Fruit fly (Drosophila melanogaster) whole organism, wandering third instar larva: ENCODE data around the gene HP1b.
A peak's percentile ranks its signal among the peaks of the same experiment; 100 is the strongest.

ENCODE experiments used
- Abd-B ChIP-seq: fragments of >200 bp; optimal IDR thresholded peaks from 2 replicates; lab custom pipeline; 2017; ENCODE audit warnings: missing biosample characterization, missing genetic modification characterization
- CG32264 ChIP-seq: fragments of 200-800 bp; sonication (Bioruptor generic); optimal IDR thresholded peaks from 2 replicates; lab custom pipeline; 2016; ENCODE audit warnings: missing biosample characterization, missing genetic modification characterization
- CG9705 ChIP-seq: fragments of 200-800 bp; sonication (Bioruptor generic); optimal IDR thresholded peaks from 2 replicates; lab custom pipeline; 2018; ENCODE audit warnings: missing biosample characterization, mild to moderate bottlenecking, missing genetic modification characterization
- CrebA ChIP-seq: fragments of 200-800 bp; sonication (Bioruptor generic); optimal IDR thresholded peaks from 2 replicates; lab custom pipeline; 2016; ENCODE audit warnings: missing biosample characterization, mild to moderate bottlenecking, missing genetic modification characterization, borderline replicate concordance
- Dfd ChIP-seq: fragments of >200 bp; optimal IDR thresholded peaks from 2 replicates; lab custom pipeline; 2017; ENCODE audit warnings: missing biosample characterization, missing genetic modification characterization
- Dif ChIP-seq: fragments of 200-275, 200-300 bp; sonication (Bioruptor generic); optimal IDR thresholded peaks from 2 replicates; lab custom pipeline; 2018; ENCODE audit warnings: missing biosample characterization, missing genetic modification characterization; ENCODE audit not compliant: partially characterized antibody
- GATAd ChIP-seq: sonication (Bioruptor generic); optimal IDR thresholded peaks from 2 replicates; lab custom pipeline; 2016; ENCODE audit warnings: missing biosample characterization, missing genetic modification characterization
- HLH106 ChIP-seq: fragments of 200-800 bp; optimal IDR thresholded peaks from 3 replicates; lab custom pipeline; 2019; ENCODE audit warnings: missing biosample characterization, mild to moderate bottlenecking, missing genetic modification characterization, moderate library complexity
- Hnf4 ChIP-seq: fragments of 200-800 bp; sonication (Bioruptor generic); optimal IDR thresholded peaks from 2 replicates; lab custom pipeline; 2016; ENCODE audit warnings: missing biosample characterization, mild to moderate bottlenecking, missing genetic modification characterization
- Hr78 ChIP-seq: fragments of >200 bp; optimal IDR thresholded peaks from 2 replicates; lab custom pipeline; 2017; ENCODE audit warnings: missing biosample characterization, missing genetic modification characterization
- Hr83 ChIP-seq: fragments of 200-300 bp; sonication (Bioruptor generic); optimal IDR thresholded peaks from 2 replicates; lab custom pipeline; 2016; ENCODE audit warnings: missing biosample characterization, mild to moderate bottlenecking, missing genetic modification characterization, moderate library complexity; ENCODE audit not compliant: poor library complexity, severe bottlenecking
- Jra ChIP-seq: sonication (Bioruptor generic); optimal IDR thresholded peaks from 2 replicates; lab custom pipeline; 2016; ENCODE audit warnings: missing biosample characterization, missing genetic modification characterization
- Mio ChIP-seq: sonication (Bioruptor generic); optimal IDR thresholded peaks from 2 replicates; lab custom pipeline; 2016; ENCODE audit warnings: missing biosample characterization, missing genetic modification characterization
- Myc ChIP-seq: fragments of >200 bp; optimal IDR thresholded peaks from 2 replicates; lab custom pipeline; 2017
- N ChIP-seq: fragments of >200 bp; optimal IDR thresholded peaks from 2 replicates; lab custom pipeline; 2018; ENCODE audit warnings: missing biosample characterization, missing external identifiers, missing genetic modification characterization
- OdsH ChIP-seq: fragments of 200-800 bp; sonication (Bioruptor generic); optimal IDR thresholded peaks from 2 replicates; lab custom pipeline; 2016; ENCODE audit warnings: missing biosample characterization, mild to moderate bottlenecking, missing genetic modification characterization
- Rel ChIP-seq, 2 experiments: fragments of 200-800 bp; sonication (Bioruptor generic) in 1 of 2; optimal IDR thresholded peaks; 2 replicates in 1 of 2; 3 replicates in 1 of 2; lab custom pipeline; 2016 to 2019; ENCODE audit warnings: mild to moderate bottlenecking in 2 of 2, missing biosample characterization in 2 of 2, missing genetic modification characterization in 2 of 2, moderate library complexity in 1 of 2
- Sp1 ChIP-seq: fragments of 200-800 bp; sonication (Bioruptor generic); optimal IDR thresholded peaks from 3 replicates; lab custom pipeline; 2019; ENCODE audit warnings: missing biosample characterization, mild to moderate bottlenecking, missing genetic modification characterization, moderate library complexity
- Vsx2 ChIP-seq: fragments of 200-300, 225-300 bp; sonication (Bioruptor generic); optimal IDR thresholded peaks from 2 replicates; lab custom pipeline; 2018; ENCODE audit warnings: missing biosample characterization, missing genetic modification characterization; ENCODE audit not compliant: partially characterized antibody
- br ChIP-seq: fragments of 200-800 bp; sonication (Bioruptor generic); optimal IDR thresholded peaks from 2 replicates; lab custom pipeline; 2016; ENCODE audit warnings: missing biosample characterization, missing genetic modification characterization
- brk ChIP-seq: fragments of 200-800 bp; sonication (Bioruptor generic); optimal IDR thresholded peaks from 2 replicates; lab custom pipeline; 2016; ENCODE audit warnings: missing biosample characterization, mild to moderate bottlenecking, missing genetic modification characterization
- dl ChIP-seq, 2 experiments: fragments of 175-275, 200-275 bp in 1 of 2; fragments of 200-275 bp in 1 of 2; sonication (Bioruptor generic); optimal IDR thresholded peaks; lab custom pipeline; 2018; ENCODE audit warnings: mild to moderate bottlenecking in 2 of 2, missing biosample characterization in 2 of 2, missing genetic modification characterization in 2 of 2, moderate library complexity in 2 of 2; ENCODE audit not compliant: partially characterized antibody in 2 of 2, insufficient read depth in 1 of 2
- dmrt93B ChIP-seq: fragments of 200-800 bp; sonication (Bioruptor generic); optimal IDR thresholded peaks from 2 replicates; lab custom pipeline; 2018; ENCODE audit warnings: missing biosample characterization, mild to moderate bottlenecking, missing genetic modification characterization
- dsf ChIP-seq: sonication (Bioruptor generic); optimal IDR thresholded peaks from 2 replicates; lab custom pipeline; 2016; ENCODE audit warnings: missing biosample characterization, missing genetic modification characterization, borderline replicate concordance
- ey ChIP-seq: fragments of 200-800 bp; sonication (Bioruptor generic); optimal IDR thresholded peaks from 2 replicates; lab custom pipeline; 2016; ENCODE audit warnings: missing biosample characterization, missing genetic modification characterization
- foxo ChIP-seq, 2 experiments: fragments of 200-800 bp; sonication (Bioruptor generic); optimal IDR thresholded peaks; 2 replicates in 1 of 2; 3 replicates in 1 of 2; lab custom pipeline; 2016 to 2017; ENCODE audit warnings: missing biosample characterization in 2 of 2, missing genetic modification characterization in 2 of 2
- fru ChIP-seq: fragments of 200-800 bp; sonication (Bioruptor generic); optimal IDR thresholded peaks from 3 replicates; lab custom pipeline; 2016; ENCODE audit warnings: missing biosample characterization, mild to moderate bottlenecking, missing genetic modification characterization
- h ChIP-seq: fragments of 200-800 bp; sonication (Bioruptor generic); optimal IDR thresholded peaks from 3 replicates; lab custom pipeline; 2016; ENCODE audit warnings: missing biosample characterization, mild to moderate bottlenecking, missing genetic modification characterization
- jim ChIP-seq: fragments of 175-275, 200-325 bp; sonication (Bioruptor generic); optimal IDR thresholded peaks from 2 replicates; lab custom pipeline; 2016; ENCODE audit warnings: missing biosample characterization, mild to moderate bottlenecking, missing genetic modification characterization
- lola ChIP-seq: fragments of >200 bp; optimal IDR thresholded peaks from 2 replicates; lab custom pipeline; 2017; ENCODE audit warnings: missing biosample characterization, missing genetic modification characterization
- pan ChIP-seq: fragments of >200 bp; optimal IDR thresholded peaks from 2 replicates; lab custom pipeline; 2017
- psq ChIP-seq: fragments of 200-800 bp; sonication (Bioruptor generic); optimal IDR thresholded peaks from 3 replicates; lab custom pipeline; 2017; ENCODE audit warnings: missing biosample characterization, mild to moderate bottlenecking, missing genetic modification characterization, moderate library complexity
- rgr ChIP-seq: fragments of 200-800 bp; sonication (Bioruptor generic); optimal IDR thresholded peaks from 3 replicates; lab custom pipeline; 2016; ENCODE audit warnings: missing biosample characterization, mild to moderate bottlenecking, missing genetic modification characterization
- sage ChIP-seq: fragments of 200-800 bp; sonication (Bioruptor generic); optimal IDR thresholded peaks from 2 replicates; lab custom pipeline; 2016; ENCODE audit warnings: missing biosample characterization, mild to moderate bottlenecking, missing genetic modification characterization
- sv ChIP-seq: fragments of 200-800 bp; sonication (Bioruptor generic); optimal IDR thresholded peaks from 3 replicates; lab custom pipeline; 2016; ENCODE audit warnings: missing biosample characterization, missing genetic modification characterization
- tai ChIP-seq: sonication (Bioruptor generic); optimal IDR thresholded peaks from 2 replicates; lab custom pipeline; 2016; ENCODE audit warnings: missing biosample characterization, missing genetic modification characterization
- usp ChIP-seq: fragments of >200 bp; optimal IDR thresholded peaks from 2 replicates; lab custom pipeline; 2017; ENCODE audit warnings: missing biosample characterization, missing genetic modification characterization
- woc ChIP-seq: sonication (Bioruptor generic); optimal IDR thresholded peaks from 2 replicates; lab custom pipeline; 2016; ENCODE audit warnings: missing biosample characterization, mild to moderate bottlenecking, missing genetic modification characterization

The HP1b gene

dm6 chrX:9064029-9064428, 16.8 kb upstream of the HP1b start:
- TF ChIP-seq psq (GFP tag; lab: Kevin White, UChicago) (no peak), ey (no peak), Dfd (no peak), Mio (GFP tag; lab: Kevin White, UChicago) (no peak), sv (GFP tag; lab: Kevin White, UChicago) (no peak), pan (lab: Kevin White, UChicago) (no peak), Dif (GFP tag; lab: Kevin White, UChicago) (no peak)
- TF ChIP-seq, all 38 proteins: peak for 0

dm6 chrX:9066802-9067489, 13.9 kb upstream of the HP1b start:
- TF ChIP-seq Hnf4 (GFP tag; lab: Kevin White, UChicago) = peak; percentile 56
- TF ChIP-seq Mio (GFP tag; lab: Kevin White, UChicago) = no peak
- TF ChIP-seq lola (GFP tag; lab: Kevin White, UChicago) = no peak
- peak; percentile 82 for TF ChIP-seq Sp1 (GFP tag; lab: Kevin White, UChicago)
- TF ChIP-seq h = peak; percentile 85
- TF ChIP-seq dmrt93B (GFP tag; lab: Kevin White, UChicago) = peak; percentile 64
- no peak for TF ChIP-seq Dif (GFP tag; lab: Kevin White, UChicago)
- peak; percentile 74 for TF ChIP-seq sage (GFP tag; lab: Kevin White, UChicago)
- TF ChIP-seq Vsx2 = no peak
- TF ChIP-seq jim (GFP tag; lab: Kevin White, UChicago) = no peak
- TF ChIP-seq OdsH (GFP tag; lab: Kevin White, UChicago) = peak; percentile 75
- TF ChIP-seq Dfd = no peak
- TF ChIP-seq fru (GFP tag; lab: Kevin White, UChicago) = peak; percentile 75
- peak; percentile 19 for TF ChIP-seq Rel (GFP tag; optimal IDR thresholded peaks at IDR 0.05; lab: Kevin White, UChicago)
- TF ChIP-seq Rel (tag; optimal IDR thresholded peaks at IDR 0.05; lab: Kevin White, UChicago) = peak; percentile 34
- no peak for TF ChIP-seq CrebA (GFP tag; lab: Kevin White, UChicago)
- no peak for TF ChIP-seq dl (GFP tag; optimal IDR thresholded peaks at IDR 0.05; lab: Kevin White, UChicago; ENCODE audit: insufficient read depth in 1 of 2, partially characterized antibody in 2 of 2)
- peak; percentile 45 for TF ChIP-seq brk (GFP tag; lab: Kevin White, UChicago)
- TF ChIP-seq pan (lab: Kevin White, UChicago) = no peak
- peak; percentile 45 for TF ChIP-seq woc (GFP tag; lab: Kevin White, UChicago)
- TF ChIP-seq ey = peak; percentile 64
- TF ChIP-seq rgr (GFP tag; lab: Kevin White, UChicago) = peak; percentile 78
- TF ChIP-seq Hr83 (GFP tag; lab: Kevin White, UChicago) = no peak
- no peak for TF ChIP-seq tai (GFP tag; lab: Kevin White, UChicago)
- TF ChIP-seq usp (GFP tag; lab: Kevin White, UChicago) = no peak
- TF ChIP-seq HLH106 (tag; lab: Kevin White, UChicago) = peak; percentile 80
- no peak for TF ChIP-seq N
- peak; percentile 33 for TF ChIP-seq br (GFP tag; lab: Kevin White, UChicago)
- no peak for TF ChIP-seq Abd-B
- TF ChIP-seq Jra = no peak
- TF ChIP-seq CG32264 (GFP tag; lab: Kevin White, UChicago) = no peak
- no peak for TF ChIP-seq GATAd (GFP tag; lab: Kevin White, UChicago)
- TF ChIP-seq Hr78 (GFP tag; lab: Kevin White, UChicago) = no peak
- no peak for TF ChIP-seq dsf (GFP tag; lab: Kevin White, UChicago)
- TF ChIP-seq CG9705 (GFP tag; lab: Kevin White, UChicago) = peak; percentile 4
- no peak for TF ChIP-seq Myc (lab: Kevin White, UChicago)
- peak in 1 of 2 experiments; percentile 87 for TF ChIP-seq foxo (GFP tag; optimal IDR thresholded peaks at IDR 0.05; lab: Kevin White, UChicago)
- peak; percentile 72 for TF ChIP-seq psq (GFP tag; lab: Kevin White, UChicago)
- no peak for TF ChIP-seq sv (GFP tag; lab: Kevin White, UChicago)
